Worm (Caenorhabditis elegans): ENCODE results near the gene ZC53.1.
A peak's percentile ranks its signal among the peaks of the same experiment; 100 is the strongest.

Gene ZC53.1

DNA sequence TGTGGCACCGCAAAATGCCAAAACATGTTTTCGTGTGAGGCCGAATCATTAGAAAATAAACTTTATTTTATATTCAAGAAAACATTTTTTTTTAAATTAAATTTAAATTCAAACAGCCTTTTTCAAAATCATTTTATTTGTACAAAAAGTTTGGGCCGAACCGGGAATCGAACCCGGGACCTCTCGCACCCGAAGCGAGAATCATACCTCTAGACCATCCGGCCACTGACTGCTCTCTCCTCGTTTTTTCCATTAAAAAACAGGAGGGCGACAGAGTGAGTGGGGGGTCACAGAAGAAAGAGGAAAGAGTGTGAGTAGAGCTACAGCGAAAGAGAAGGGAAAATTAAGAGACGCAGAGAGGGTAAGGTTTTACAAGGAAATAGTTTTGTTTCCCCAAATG is 32.5 kb downstream of the ZC53.1 start (continued):
- TF ChIP-seq tbp1 (GFP tag; optimal IDR thresholded peaks at IDR 0.05), result peak; percentile 93
- TF ChIP-seq akir-1 (GFP tag; optimal IDR thresholded peaks at IDR 0.05), result no peak
- TF ChIP-seq bed-2 (GFP tag; IDR thresholded peaks at IDR 0.05), result no peak
- TF ChIP-seq ceh-91 (GFP tag; IDR thresholded peaks at IDR 0.05), result no peak
- TF ChIP-seq hlh-12 (tag; optimal IDR thresholded peaks at IDR 0.05), result peak; percentile 66
- no peak for TF ChIP-seq T26A5.8 (tag; optimal IDR thresholded peaks at IDR 0.05)
- peak; percentile 93 for TF ChIP-seq hmg-1.2 (GFP tag; IDR thresholded peaks at IDR 0.05)
- TF ChIP-seq nhr-120 (GFP tag; IDR thresholded peaks at IDR 0.05), result no peak
- TF ChIP-seq F22D6.2 (tag; optimal IDR thresholded peaks at IDR 0.05), result peak; percentile 1
- TF ChIP-seq egrh-3 (GFP tag; IDR thresholded peaks at IDR 0.05), result no peak
- TF ChIP-seq Y79H2A.3 (GFP tag; conservative IDR thresholded peaks at IDR 0.05), result no peak
- peak; percentile 36 for TF ChIP-seq tlf-1 (GFP tag; optimal IDR thresholded peaks at IDR 0.05)
- TF ChIP-seq somi-1 (GFP tag; optimal IDR thresholded peaks at IDR 0.05), result peak; percentile 62
- peak; percentile 23 for TF ChIP-seq ztf-3 (GFP tag; optimal IDR thresholded peaks at IDR 0.05)
- peak; percentile 72 for TF ChIP-seq B0035.1 (tag; optimal IDR thresholded peaks at IDR 0.05)
- no peak for TF ChIP-seq attf-3 (GFP tag; conservative IDR thresholded peaks at IDR 0.05)
- TF ChIP-seq let-526 (GFP tag; IDR thresholded peaks at IDR 0.05), result peak; percentile 68; the same call in 1 of the 2 replicates
- peak; percentile 56 for TF ChIP-seq ztf-26 (tag; optimal IDR thresholded peaks at IDR 0.05)
- no peak for TF ChIP-seq xnd-1 (tag; optimal IDR thresholded peaks at IDR 0.05)
- peak; percentile 84 for TF ChIP-seq sptf-2 (GFP tag; optimal IDR thresholded peaks at IDR 0.05)
- TF ChIP-seq dox-1 (GFP tag; IDR thresholded peaks at IDR 0.05), result no peak
- peak; percentile 64 for TF ChIP-seq ceh-27 (GFP tag; optimal IDR thresholded peaks at IDR 0.05)
- no peak for TF ChIP-seq ceh-58 (GFP tag; IDR thresholded peaks at IDR 0.05)
- TF ChIP-seq cebp-1 (GFP tag; IDR thresholded peaks at IDR 0.05), result no peak
- TF ChIP-seq cebp-1 (tag; optimal IDR thresholded peaks at IDR 0.05), result no peak
- no peak for TF ChIP-seq nfya-1 (tag; optimal IDR thresholded peaks at IDR 0.05; ENCODE audit: borderline replicate concordance, insufficient read depth)
- TF ChIP-seq rpc-1 (optimal IDR thresholded peaks at IDR 0.05), result peak; percentile 78
- peak; percentile 91 for TF ChIP-seq rpc-1 (tag; optimal IDR thresholded peaks at IDR 0.05)
- TF ChIP-seq F52B5.7 (tag; optimal IDR thresholded peaks at IDR 0.05), result peak; percentile 56
- TF ChIP-seq unc-62 (GFP tag; optimal IDR thresholded peaks at IDR 0.05), result no peak
- TF ChIP-seq F55B11.4 (tag; optimal IDR thresholded peaks at IDR 0.05; ENCODE audit: borderline replicate concordance, insufficient read depth), result no peak
- TF ChIP-seq egl-44 (GFP tag; IDR thresholded peaks at IDR 0.05), result no peak
- TF ChIP-seq fkh-3 (tag; optimal IDR thresholded peaks at IDR 0.05), result no peak
- TF ChIP-seq lir-1 (GFP tag; conservative IDR thresholded peaks at IDR 0.05), result 0 out of 2 replicates have a peak, but pooled peaks have one; percentile 61
- no peak for TF ChIP-seq ama-1 (optimal IDR thresholded peaks at IDR 0.05)
- peak; percentile 38 to 55 for TF ChIP-seq ama-1 (GFP tag; optimal IDR thresholded peaks at IDR 0.05)
- no peak for TF ChIP-seq F37B4.10 (GFP tag; IDR thresholded peaks at IDR 0.05)
- peak; percentile 57 for TF ChIP-seq F23B12.7 (tag; optimal IDR thresholded peaks at IDR 0.05; ENCODE audit: insufficient read depth)
- peak; percentile 82 for TF ChIP-seq gei-17 (GFP tag; optimal IDR thresholded peaks at IDR 0.05)
- peak; percentile 85 for TF ChIP-seq mxl-1 (tag; optimal IDR thresholded peaks at IDR 0.05)
- peak; percentile 38 for TF ChIP-seq ccch-3 (GFP tag; optimal IDR thresholded peaks at IDR 0.05)
- TF ChIP-seq lin-54 (GFP tag; optimal IDR thresholded peaks at IDR 0.05), result peak; percentile 47
- TF ChIP-seq B0336.3 (GFP tag; IDR thresholded peaks at IDR 0.05), result no peak
- peak; percentile 52 for TF ChIP-seq lsy-27 (tag; optimal IDR thresholded peaks at IDR 0.05; ENCODE audit: borderline replicate concordance, insufficient read depth)
- peak; percentile 50 for TF ChIP-seq chd-7 (tag; optimal IDR thresholded peaks at IDR 0.05)
- TF ChIP-seq madf-10 (tag; optimal IDR thresholded peaks at IDR 0.05), result peak; percentile 53
- peak; percentile 80; the same call in 1 of the 2 replicates for TF ChIP-seq cebp-2 (GFP tag; IDR thresholded peaks at IDR 0.05)
- TF ChIP-seq lin-40 (tag; optimal IDR thresholded peaks at IDR 0.05), result no peak
- TF ChIP-seq ceh-79 (tag; optimal IDR thresholded peaks at IDR 0.05), result no peak
- no peak for TF ChIP-seq ceh-40 (GFP tag; IDR thresholded peaks at IDR 0.05)
- no peak for TF ChIP-seq dpff-1 (tag; optimal IDR thresholded peaks at IDR 0.05)
